Fruit fly (Drosophila melanogaster) whole organism, prepupa: ENCODE results near the gene CG7963.

Experiments
- Blimp-1 ChIP-seq: fragments of 200-800 bp; sonication (Bioruptor generic); optimal IDR thresholded peaks from 3 replicates; lab custom pipeline; 2017; ENCODE audit warnings: missing biosample characterization, missing genetic modification characterization, mild to moderate bottlenecking, moderate library complexity, missing genetic modification reagents
- CG10631 ChIP-seq: fragments of 200-800 bp; sonication (Bioruptor generic); optimal IDR thresholded peaks from 2 replicates; lab custom pipeline; 2016; ENCODE audit warnings: missing biosample characterization, missing genetic modification characterization
- CG10669 ChIP-seq: fragments of 200-800 bp; sonication (Bioruptor generic); optimal IDR thresholded peaks from 3 replicates; lab custom pipeline; 2018; ENCODE audit warnings: missing biosample characterization, mild to moderate bottlenecking, missing genetic modification characterization, moderate library complexity
- CG11762 ChIP-seq: fragments of 200-800 bp; sonication (Bioruptor generic); optimal IDR thresholded peaks from 3 replicates; lab custom pipeline; 2016; ENCODE audit warnings: missing biosample characterization, missing genetic modification characterization; ENCODE audit not compliant: insufficient read depth
- CG11902 ChIP-seq: fragments of 200-800 bp; sonication (Bioruptor generic); optimal IDR thresholded peaks from 3 replicates; lab custom pipeline; 2016; ENCODE audit warnings: missing biosample characterization, missing genetic modification characterization
- CG1621 ChIP-seq: fragments of 200-800 bp; sonication (Bioruptor generic); optimal IDR thresholded peaks from 3 replicates; lab custom pipeline; 2018; ENCODE audit warnings: missing biosample characterization, mild to moderate bottlenecking, missing genetic modification characterization
- CG3032 ChIP-seq: fragments of 200-800 bp; optimal IDR thresholded peaks from 2 replicates; lab custom pipeline; 2019; ENCODE audit warnings: missing biosample characterization, mild to moderate bottlenecking, missing genetic modification characterization, moderate library complexity
- CG31627 ChIP-seq: fragments of 200-800 bp; sonication (Bioruptor generic); optimal IDR thresholded peaks from 3 replicates; lab custom pipeline; 2016; ENCODE audit warnings: missing biosample characterization, missing genetic modification characterization
- CG32006 ChIP-seq: fragments of 200-800 bp; sonication (Bioruptor generic); optimal IDR thresholded peaks from 3 replicates; lab custom pipeline; 2017; ENCODE audit warnings: missing biosample characterization, mild to moderate bottlenecking, missing genetic modification characterization
- CG34406 ChIP-seq: fragments of 200-800 bp; sonication (Bioruptor generic); optimal IDR thresholded peaks from 3 replicates; lab custom pipeline; 2016; ENCODE audit warnings: missing biosample characterization, missing genetic modification characterization
- CG3919 ChIP-seq: fragments of 200-800 bp; sonication (Bioruptor generic); optimal IDR thresholded peaks from 3 replicates; lab custom pipeline; 2016; ENCODE audit warnings: missing biosample characterization, missing genetic modification characterization
- CG4318 ChIP-seq: fragments of 200-800 bp; sonication (Bioruptor generic); optimal IDR thresholded peaks from 3 replicates; lab custom pipeline; 2017; ENCODE audit warnings: missing biosample characterization, mild to moderate bottlenecking, missing genetic modification characterization
- CG6163 ChIP-seq: fragments of 200-800 bp; sonication (Bioruptor generic); IDR thresholded peaks from 3 replicates; pipeline ENCODE4 v1.3.6; 2022; ENCODE audit warnings: missing biosample characterization, missing genetic modification characterization
- CG6276 ChIP-seq: fragments of 200-800 bp; sonication (Bioruptor generic); optimal IDR thresholded peaks from 2 replicates; lab custom pipeline; 2017; ENCODE audit warnings: missing biosample characterization, mild to moderate bottlenecking, missing genetic modification characterization
- CG6792 ChIP-seq: fragments of 200-800 bp; sonication (Bioruptor generic); optimal IDR thresholded peaks from 3 replicates; lab custom pipeline; 2016; ENCODE audit warnings: missing biosample characterization, missing genetic modification characterization
- CG6854 ChIP-seq: fragments of 200-800 bp; sonication (Bioruptor generic); optimal IDR thresholded peaks from 2 replicates; lab custom pipeline; 2017; ENCODE audit warnings: missing biosample characterization, mild to moderate bottlenecking, missing genetic modification characterization
- CG7368 ChIP-seq: fragments of 200-800 bp; sonication (Bioruptor generic); optimal IDR thresholded peaks from 3 replicates; lab custom pipeline; 2016; ENCODE audit warnings: missing biosample characterization, missing genetic modification characterization
- CG8319 ChIP-seq: fragments of 200-800 bp; sonication (Bioruptor generic); optimal IDR thresholded peaks from 3 replicates; lab custom pipeline; 2016; ENCODE audit warnings: missing biosample characterization, missing genetic modification characterization
- CG8632 ChIP-seq: fragments of 200-800 bp; sonication (Bioruptor generic); optimal IDR thresholded peaks from 3 replicates; lab custom pipeline; 2016; ENCODE audit warnings: missing biosample characterization, missing genetic modification characterization
- CG9139 ChIP-seq: fragments of 200-800 bp; sonication (Bioruptor generic); optimal IDR thresholded peaks from 3 replicates; lab custom pipeline; 2017; ENCODE audit warnings: missing biosample characterization, mild to moderate bottlenecking, missing genetic modification characterization
- Eip75B ChIP-seq: fragments of 200-800 bp; sonication (Bioruptor generic); optimal IDR thresholded peaks from 3 replicates; lab custom pipeline; 2016; ENCODE audit warnings: missing biosample characterization, missing genetic modification characterization
- Eip78C ChIP-seq: fragments of 200-800 bp; sonication (Bioruptor generic); peaks from one replicate; lab custom pipeline; 2016; ENCODE audit warnings: missing biosample characterization, missing genetic modification characterization
- Ets21C ChIP-seq: fragments of 200-800 bp; sonication (Bioruptor generic); optimal IDR thresholded peaks from 3 replicates; lab custom pipeline; 2016; ENCODE audit warnings: missing biosample characterization, missing genetic modification characterization
- Hr38 ChIP-seq: sonication (Bioruptor generic); optimal IDR thresholded peaks from 2 replicates; lab custom pipeline; 2016; ENCODE audit warnings: missing biosample characterization, missing genetic modification characterization
- Hr4 ChIP-seq: fragments of 200-800 bp; sonication (Bioruptor generic); optimal IDR thresholded peaks from 3 replicates; lab custom pipeline; 2016; ENCODE audit warnings: missing biosample characterization, missing genetic modification characterization
- Met ChIP-seq: fragments of 200-800 bp; sonication (Bioruptor generic); optimal IDR thresholded peaks from 3 replicates; lab custom pipeline; 2016; ENCODE audit warnings: missing biosample characterization, missing genetic modification characterization
- OdsH ChIP-seq: fragments of 200-800 bp; sonication (Bioruptor generic); optimal IDR thresholded peaks from 3 replicates; lab custom pipeline; 2016; ENCODE audit warnings: missing biosample characterization, missing genetic modification characterization
- Smox ChIP-seq: fragments of 200-800 bp; sonication (Bioruptor generic); optimal IDR thresholded peaks from 3 replicates; lab custom pipeline; 2016; ENCODE audit warnings: missing biosample characterization, missing genetic modification characterization
- Sox102F ChIP-seq: fragments of 200-800 bp; sonication (Bioruptor generic); optimal IDR thresholded peaks from 2 replicates; lab custom pipeline; 2016; ENCODE audit warnings: missing biosample characterization, mild to moderate bottlenecking, missing genetic modification characterization
- Sox14 ChIP-seq: fragments of 200-800 bp; sonication (Bioruptor generic); optimal IDR thresholded peaks from 3 replicates; lab custom pipeline; 2016; ENCODE audit warnings: missing biosample characterization, missing genetic modification characterization
- Sox15 ChIP-seq: fragments of 200-800 bp; sonication (Bioruptor generic); optimal IDR thresholded peaks from 3 replicates; lab custom pipeline; 2016; ENCODE audit warnings: missing biosample characterization, missing genetic modification characterization
- acj6 ChIP-seq: fragments of 200-800 bp; sonication (Bioruptor generic); optimal IDR thresholded peaks from 3 replicates; lab custom pipeline; 2016; ENCODE audit warnings: missing biosample characterization, missing genetic modification characterization
- dsx ChIP-seq: fragments of 200-800 bp; optimal IDR thresholded peaks from 3 replicates; lab custom pipeline; 2019; ENCODE audit warnings: missing biosample characterization, mild to moderate bottlenecking, missing genetic modification characterization, moderate library complexity; ENCODE audit not compliant: poor library complexity, severe bottlenecking
- eg ChIP-seq: fragments of 200-800 bp; sonication (Bioruptor generic); IDR thresholded peaks from 3 replicates; pipeline ENCODE4 v1.3.6; 2022; ENCODE audit warnings: missing biosample characterization, missing genetic modification characterization
- esn ChIP-seq: fragments of 200-800 bp; sonication (Bioruptor generic); optimal IDR thresholded peaks from 2 replicates; lab custom pipeline; 2016; ENCODE audit warnings: missing biosample characterization, mild to moderate bottlenecking, missing genetic modification characterization, moderate library complexity
- fd85E ChIP-seq: fragments of 200-800 bp; sonication (Bioruptor generic); optimal IDR thresholded peaks from 3 replicates; lab custom pipeline; 2016; ENCODE audit warnings: missing biosample characterization, missing genetic modification characterization
- fkh ChIP-seq: fragments of 200-800 bp; sonication (Bioruptor generic); optimal IDR thresholded peaks from 3 replicates; lab custom pipeline; 2017; ENCODE audit warnings: missing biosample characterization, mild to moderate bottlenecking, missing genetic modification characterization, moderate library complexity
- salr ChIP-seq, 2 experiments: fragments of 200-800 bp; sonication (Bioruptor generic); optimal IDR thresholded peaks; 3 replicates each; lab custom pipeline; 2016 to 2018; ENCODE audit warnings: missing biosample characterization in 2 of 2, missing genetic modification characterization in 2 of 2, mild to moderate bottlenecking in 1 of 2
- ss ChIP-seq, 2 experiments: fragments of 200-800 bp; sonication (Bioruptor generic); optimal IDR thresholded peaks; 2 replicates in 1 of 2; 3 replicates in 1 of 2; lab custom pipeline; 2017 to 2018; ENCODE audit warnings: mild to moderate bottlenecking in 2 of 2, missing biosample characterization in 2 of 2, missing genetic modification characterization in 2 of 2, moderate library complexity in 1 of 2
- topi ChIP-seq: fragments of 200-800 bp; sonication (Bioruptor generic); optimal IDR thresholded peaks from 3 replicates; lab custom pipeline; 2016; ENCODE audit warnings: missing biosample characterization, missing genetic modification characterization

Gene CG7963

DNA sequence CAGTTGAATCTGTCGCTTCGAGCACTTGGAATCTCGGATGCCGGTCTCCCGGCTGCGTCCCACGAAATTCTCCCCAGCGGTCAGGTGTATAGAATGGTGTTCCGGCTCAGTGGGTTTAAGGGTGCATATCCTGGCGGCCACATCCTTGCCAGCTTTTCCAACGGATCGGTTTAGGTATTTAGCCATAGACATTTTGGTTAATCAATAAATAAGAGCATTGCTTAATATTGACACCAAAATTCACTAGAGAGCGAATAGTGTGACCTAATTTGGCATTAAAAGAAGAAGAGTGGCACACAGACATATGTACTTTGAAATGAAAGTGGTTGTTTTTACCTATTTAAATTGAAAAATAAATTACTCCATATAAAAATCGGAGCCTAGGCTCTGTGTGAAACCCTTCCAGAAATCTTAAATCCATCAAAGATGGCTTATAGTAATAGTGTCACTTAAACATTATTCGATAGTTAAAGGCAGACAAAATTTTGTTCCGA, 19.3 kb upstream of the CG7963 start, which contains the start of the genes PNKP and COX7AL:
Gene PNKP, minus strand, starts transcription at position 266 of the 494 bp plus-strand sequence.
Gene COX7AL, plus strand, starts transcription at position 419 of the 494 bp plus-strand sequence.
- peak; percentile 38 for TF ChIP-seq fkh (GFP tag; lab: Kevin White, UChicago)
- TF ChIP-seq CG8632 (GFP tag; lab: Kevin White, UChicago): no peak
- TF ChIP-seq CG11902 (GFP tag; lab: Kevin White, UChicago): no peak

DNA sequence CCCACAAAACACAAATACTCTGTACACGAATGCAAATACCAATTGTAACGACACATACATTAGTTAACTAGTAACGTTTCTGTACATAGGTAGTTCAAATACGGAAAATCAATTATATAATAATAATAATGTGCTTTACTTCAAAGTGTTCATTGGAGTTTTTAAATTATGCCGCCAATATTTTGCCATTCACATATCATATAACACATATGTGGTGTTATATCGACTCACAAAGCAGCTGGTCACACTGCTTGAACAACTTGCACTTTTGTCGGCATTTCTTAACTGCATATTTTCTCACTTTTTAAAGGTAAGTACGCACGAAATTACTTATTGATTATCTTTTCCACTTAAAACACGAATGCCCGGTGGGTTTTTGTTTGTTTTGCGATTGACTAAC, 18.5 kb upstream of the CG7963 start, which contains the start of gene DppIII:
Gene DppIII, plus strand, starts transcription at position 227 of the 400 bp plus-strand sequence.
- TF ChIP-seq Blimp-1 (GFP tag; lab: Kevin White, UChicago) (peak; percentile 82), CG32006 (GFP tag; lab: Kevin White, UChicago) (no peak)

- TF ChIP-seq OdsH (GFP tag; lab: Kevin White, UChicago) (no peak), CG10631 (GFP tag; lab: Kevin White, UChicago) (no peak), Hr38 (no peak), CG32006 (GFP tag; lab: Kevin White, UChicago) (no peak), CG4318 (GFP tag; lab: Kevin White, UChicago) (no peak), fd85E (no peak), CG8632 (GFP tag; lab: Kevin White, UChicago) (no peak), CG6163 (GFP tag; lab: Robert Waterston, UW) (no peak), CG3032 (tag; lab: Kevin White, UChicago) (no peak), CG6854 (no peak), Smox (no peak), CG1621 (tag; lab: Kevin White, UChicago) (no peak), CG6276 (GFP tag; lab: Kevin White, UChicago) (no peak)
Observed at dm6 chr3R:8347279-8347678, 15.3 kb upstream of the CG7963 start, which contains the start of gene CG7352. TSS of gene CG7352 (plus strand) at chr3R:8347579.

dm6 chr3R:8347835-8348234, 14.8 kb upstream of the CG7963 start:
- TF ChIP-seq CG34406 (GFP tag; lab: Kevin White, UChicago): no peak
- no peak for TF ChIP-seq CG6792 (GFP tag; lab: Kevin White, UChicago)
- no peak for TF ChIP-seq Sox14
- no peak for TF ChIP-seq CG6163 (GFP tag; lab: Robert Waterston, UW)
- TF ChIP-seq esn (GFP tag; lab: Kevin White, UChicago): no peak
- TF ChIP-seq dsx (GFP tag; lab: Kevin White, UChicago): no peak
- no peak for TF ChIP-seq Ets21C (GFP tag; lab: Kevin White, UChicago)
- TF ChIP-seq CG9139 (GFP tag; lab: Kevin White, UChicago): no peak
- TF ChIP-seq Sox102F: no peak
- TF ChIP-seq CG31627 (GFP tag; lab: Kevin White, UChicago): no peak
- TF ChIP-seq, all 60 proteins: peak for 0

DNA sequence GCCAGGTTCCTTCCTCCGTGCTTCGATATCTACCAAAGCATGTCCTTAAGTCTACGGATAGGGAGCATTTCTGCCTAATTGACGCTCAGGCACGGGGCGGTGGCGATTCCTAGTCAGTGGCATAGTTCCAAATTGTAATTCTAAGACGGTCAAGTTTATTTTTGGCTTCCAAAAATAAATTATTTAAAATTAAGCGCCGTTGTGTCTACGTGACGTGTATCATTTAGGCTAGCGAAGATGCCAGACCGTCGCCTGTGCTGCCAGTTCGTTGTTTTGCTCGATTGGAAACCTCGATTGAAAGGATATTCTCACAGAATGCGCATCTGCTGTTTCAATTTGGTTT, 13.5 kb upstream of the CG7963 start:
- TF ChIP-seq CG6792 (GFP tag; lab: Kevin White, UChicago): no peak
- TF ChIP-seq CG8319 (GFP tag; lab: Kevin White, UChicago): peak; percentile 97
- TF ChIP-seq, all 60 proteins: peak for 1

dm6 chr3R:8349449-8350115, 13.0 kb upstream of the CG7963 start, which contains the start of gene Atg13:
TSS of gene Atg13 (plus strand) at chr3R:8349815.
- TF ChIP-seq acj6 (GFP tag; lab: Kevin White, UChicago) (no peak), ss (GFP tag; optimal IDR thresholded peaks at IDR 0.05; lab: Kevin White, UChicago) (peak; percentile 90 to 94), CG11762 (GFP tag; lab: Kevin White, UChicago) (peak; percentile 25), Sox15 (GFP tag; lab: Kevin White, UChicago) (no peak), CG10669 (GFP tag; lab: Kevin White, UChicago) (no peak), Met (no peak), Hr4 (GFP tag; lab: Kevin White, UChicago) (no peak), Smox (no peak), CG10631 (GFP tag; lab: Kevin White, UChicago) (no peak), Eip75B (no peak), eg (GFP tag; lab: Robert Waterston, UW) (no peak; the same call in 2 of the 3 replicates), CG3919 (GFP tag; lab: Kevin White, UChicago) (no peak), esn (GFP tag; lab: Kevin White, UChicago) (peak; percentile 32), CG8319 (GFP tag; lab: Kevin White, UChicago) (peak; percentile 83), Eip78C (GFP tag; lab: Kevin White, UChicago) (peak; percentile 64), topi (GFP tag; lab: Kevin White, UChicago) (no peak), CG32006 (GFP tag; lab: Kevin White, UChicago) (no peak), CG6163 (GFP tag; lab: Robert Waterston, UW) (peak; percentile 72), salr (GFP tag; optimal IDR thresholded peaks at IDR 0.05; lab: Kevin White, UChicago) (peak; percentile 17 to 41), CG7368 (no peak)
